Worm (Caenorhabditis elegans) whole organism, mixed stage, embryonic: ENCODE results near the gene str-250.

Experiments
- ceh-39 ChIP-seq: fragments of 150-350 bp; optimal IDR thresholded peaks from 2 replicates; lab custom pipeline; 2014; ENCODE audit warnings: missing biosample characterization, missing genetic modification characterization
- hlh-1 ChIP-seq: fragments of 150-350 bp; optimal IDR thresholded peaks from 2 replicates; lab custom pipeline; 2014; ENCODE audit warnings: missing biosample characterization, missing genetic modification reagents, missing genetic modification characterization
- lsy-2 ChIP-seq: fragments of 150-350 bp; optimal IDR thresholded peaks from 2 replicates; lab custom pipeline; 2014; ENCODE audit warnings: missing biosample characterization, missing genetic modification characterization
- nhr-28 ChIP-seq: fragments of 150-350 bp; optimal IDR thresholded peaks from 2 replicates; lab custom pipeline; 2014; ENCODE audit warnings: missing biosample characterization, missing genetic modification characterization
- snpc-4 ChIP-seq: fragments of 150-350 bp; optimal IDR thresholded peaks from 2 replicates; lab custom pipeline; 2014; ENCODE audit warnings: missing biosample characterization, missing genetic modification characterization
- unc-62 ChIP-seq: fragments of 150-350 bp; optimal IDR thresholded peaks from 2 replicates; lab custom pipeline; 2014; ENCODE audit warnings: missing biosample characterization, missing genetic modification reagents, missing genetic modification characterization
- ztf-11 ChIP-seq: fragments of 150-350 bp; optimal IDR thresholded peaks from 2 replicates; lab custom pipeline; 2014; ENCODE audit warnings: missing biosample characterization, missing genetic modification characterization

DNA sequence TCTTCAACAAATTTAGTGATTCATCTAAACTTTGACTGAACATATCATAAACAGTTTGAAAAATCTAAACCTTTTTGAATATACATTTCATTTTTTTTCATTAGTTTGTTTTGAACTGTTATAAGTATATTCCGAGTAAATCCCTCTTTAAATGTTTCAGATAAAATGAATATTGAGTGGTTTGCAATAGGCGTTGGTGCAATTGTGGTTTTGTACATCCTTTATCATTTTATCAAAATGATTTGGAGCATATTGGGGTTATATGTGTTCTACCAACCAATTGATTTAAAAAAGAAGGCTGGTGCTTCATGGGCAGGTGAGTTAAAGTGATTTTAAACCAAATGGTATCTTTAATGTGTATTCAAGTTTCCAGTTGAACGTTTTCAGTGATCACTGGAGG is 14.0 kb upstream of the str-250 start, which contains the start of gene stdh-3:
- TF ChIP-seq unc-62 (GFP tag; lab: Kevin White, UChicago) = no peak
- TF ChIP-seq nhr-28 = no peak
- no peak for TF ChIP-seq ztf-11 (tag; lab: Kevin White, UChicago)
- TF ChIP-seq ceh-39 (tag; lab: Kevin White, UChicago) = no peak
- no peak for TF ChIP-seq hlh-1 (tag; lab: Kevin White, UChicago)
- TF ChIP-seq snpc-4 (tag; lab: Kevin White, UChicago) = no peak
- TF ChIP-seq lsy-2 (tag; lab: Kevin White, UChicago) = no peak
